Worm (Caenorhabditis elegans) whole organism, L1 larva: Measurements from ENCODE around the gene rhr-1.

Source experiments
- aly-2 ChIP-seq: fragments of 150-350 bp; optimal IDR thresholded peaks from 2 replicates; lab custom pipeline; 2014; ENCODE audit warnings: missing biosample characterization, missing genetic modification characterization
- ama-1 ChIP-seq: fragments of 150-350 bp; optimal IDR thresholded peaks from 2 replicates; lab custom pipeline; 2014
- ceh-82 ChIP-seq, 3 experiments: fragments of 150-350 bp in 1 of 3; sonication (generic microtip) in 2 of 3; optimal IDR thresholded peaks; 2 replicates each; lab custom pipeline; 2014 to 2017; ENCODE audit warnings: missing biosample characterization in 3 of 3, missing genetic modification characterization in 3 of 3
- nhr-47 ChIP-seq: sonication (generic microtip); optimal IDR thresholded peaks from 2 replicates; lab custom pipeline; 2016; ENCODE audit warnings: mild to moderate bottlenecking, missing genetic modification characterization, moderate library complexity, missing compliant biosample characterization

DNA sequence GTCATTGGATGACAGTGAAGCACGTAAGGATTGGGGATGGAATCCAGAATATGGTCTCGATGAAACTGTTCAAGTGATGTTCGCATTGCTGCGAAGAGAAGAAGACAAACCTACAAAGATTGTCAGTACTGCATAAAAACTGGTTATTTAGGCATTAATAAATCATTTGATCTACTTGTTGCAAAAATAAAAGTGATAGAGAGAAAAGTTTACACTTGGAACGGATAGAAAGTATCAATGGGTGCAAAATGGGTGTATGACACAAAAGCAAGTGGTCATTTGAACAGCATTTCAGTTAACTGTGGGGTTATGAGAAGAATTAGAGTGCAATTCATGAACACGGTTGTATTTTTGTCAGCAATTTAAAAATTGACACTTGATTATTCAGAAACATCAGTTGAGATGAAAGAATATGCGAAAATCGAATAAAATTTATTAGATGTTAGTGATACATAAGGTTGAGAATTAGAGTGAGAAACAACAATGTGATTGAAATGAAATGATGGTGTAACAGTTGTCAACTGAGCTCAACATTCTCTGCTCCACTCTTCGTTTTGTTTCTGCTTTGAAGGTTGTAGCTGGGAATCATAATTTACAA lies 15.1 kb upstream of the rhr-1 start, which contains the start of gene F08F3.10:
- TF ChIP-seq aly-2 (tag; lab: Kevin White, UChicago) = no peak
- no peak for TF ChIP-seq ama-1 (lab: Kevin White, UChicago)
- no peak for TF ChIP-seq nhr-47 (tag; lab: Kevin White, UChicago)
- no peak for TF ChIP-seq ceh-82 (tag; optimal IDR thresholded peaks at IDR 0.05; lab: Kevin White, UChicago)
